Fruit fly (Drosophila melanogaster): ENCODE measurements around the gene Arp5.

The Arp5 gene

DNA sequence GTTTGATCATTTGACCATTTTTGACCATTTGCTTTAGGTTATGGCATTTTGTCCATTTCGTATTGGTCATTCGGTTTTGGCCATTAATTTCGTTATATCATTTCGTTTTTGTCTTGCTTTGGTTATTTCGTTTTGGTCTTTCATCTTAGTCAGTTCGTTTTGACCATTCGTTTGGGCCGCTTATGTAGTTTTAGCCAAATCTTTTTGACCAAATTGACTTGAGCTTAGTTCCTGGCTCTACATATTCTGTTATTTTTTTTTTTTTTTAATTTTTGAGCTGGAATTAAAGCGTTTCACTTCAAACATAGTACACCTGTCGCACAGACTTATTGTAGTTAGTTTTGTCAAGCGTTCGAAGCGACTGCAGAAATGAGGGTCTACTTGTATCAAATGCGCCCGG is 26.9 kb upstream of the Arp5 start, which contains the start of gene CG14315:
Gene CG14315, plus strand, starts transcription at position 301 of the 400 bp plus-strand sequence.
- TF ChIP-seq usp (GFP tag; optimal IDR thresholded peaks at IDR 0.05) = no peak
- no peak for TF ChIP-seq rgr (GFP tag; optimal IDR thresholded peaks at IDR 0.05)
- TF ChIP-seq CG32264 (GFP tag; optimal IDR thresholded peaks at IDR 0.05) = no peak
- TF ChIP-seq dl (GFP tag; optimal IDR thresholded peaks at IDR 0.05; ENCODE audit: insufficient read depth in 1 of 2, partially characterized antibody in 2 of 2) = no peak
- TF ChIP-seq sv (GFP tag; optimal IDR thresholded peaks at IDR 0.05) = no peak
- TF ChIP-seq Dfd (GFP tag; optimal IDR thresholded peaks at IDR 0.05) = no peak
- no peak for TF ChIP-seq Mio (GFP tag; optimal IDR thresholded peaks at IDR 0.05)
- TF ChIP-seq lola (GFP tag; optimal IDR thresholded peaks at IDR 0.05) = no peak
- no peak for TF ChIP-seq Jra (GFP tag; optimal IDR thresholded peaks at IDR 0.05)
- no peak for TF ChIP-seq Rel (GFP tag; optimal IDR thresholded peaks at IDR 0.05)
- no peak for TF ChIP-seq Rel (tag; optimal IDR thresholded peaks at IDR 0.05)
- no peak for TF ChIP-seq dmrt93B (GFP tag; optimal IDR thresholded peaks at IDR 0.05)
- no peak for TF ChIP-seq HLH106 (tag; optimal IDR thresholded peaks at IDR 0.05)
- no peak for TF ChIP-seq GATAd (GFP tag; optimal IDR thresholded peaks at IDR 0.05)
- TF ChIP-seq br (GFP tag; optimal IDR thresholded peaks at IDR 0.05) = no peak
- TF ChIP-seq psq (GFP tag; optimal IDR thresholded peaks at IDR 0.05) = no peak
- TF ChIP-seq Myc (optimal IDR thresholded peaks at IDR 0.05) = no peak
- no peak for TF ChIP-seq Hnf4 (GFP tag; optimal IDR thresholded peaks at IDR 0.05)
- TF ChIP-seq OdsH (GFP tag; optimal IDR thresholded peaks at IDR 0.05) = no peak

DNA sequence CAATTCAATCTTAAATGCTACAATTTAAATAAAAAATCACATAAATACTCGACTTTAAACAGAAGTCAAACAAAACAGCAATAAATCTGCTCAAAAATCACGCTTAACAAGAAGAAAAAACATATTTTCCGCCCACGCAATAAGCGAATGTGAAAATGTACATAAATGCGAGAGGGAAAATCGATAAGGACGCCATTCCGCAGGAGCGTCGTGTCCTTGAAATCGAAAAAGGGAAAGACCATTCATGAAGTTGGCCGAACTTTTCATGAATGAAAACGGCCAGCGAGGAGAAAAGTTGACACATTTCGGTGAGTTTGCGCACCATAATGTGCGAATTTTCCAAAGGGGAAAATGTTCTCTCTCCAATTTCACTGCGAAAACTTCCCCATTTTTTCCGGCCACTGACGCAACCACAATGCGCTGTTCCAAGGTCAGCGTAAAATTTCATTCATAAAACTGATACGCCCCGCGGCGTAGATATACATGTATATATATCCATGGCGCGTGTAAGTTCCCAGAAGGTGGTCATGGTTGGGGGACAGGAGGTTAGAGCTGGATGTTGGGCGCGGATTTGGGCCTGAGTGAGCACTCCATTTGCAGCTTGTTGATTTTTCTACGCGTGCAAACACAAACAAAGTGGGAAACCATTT is 25.0 kb upstream of the Arp5 start:
- TF ChIP-seq Abd-B (GFP tag; optimal IDR thresholded peaks at IDR 0.05) (no peak), Mio (GFP tag; optimal IDR thresholded peaks at IDR 0.05) (no peak), usp (GFP tag; optimal IDR thresholded peaks at IDR 0.05) (no peak), CG32264 (GFP tag; optimal IDR thresholded peaks at IDR 0.05) (no peak), sage (GFP tag; optimal IDR thresholded peaks at IDR 0.05) (no peak), GATAd (GFP tag; optimal IDR thresholded peaks at IDR 0.05) (no peak), br (GFP tag; optimal IDR thresholded peaks at IDR 0.05) (no peak), foxo (GFP tag; optimal IDR thresholded peaks at IDR 0.05) (no peak), fru (GFP tag; optimal IDR thresholded peaks at IDR 0.05) (no peak), lola (GFP tag; optimal IDR thresholded peaks at IDR 0.05) (no peak), Myc (optimal IDR thresholded peaks at IDR 0.05) (no peak), CG9705 (GFP tag; optimal IDR thresholded peaks at IDR 0.05) (no peak), Dif (GFP tag; optimal IDR thresholded peaks at IDR 0.05; ENCODE audit: partially characterized antibody) (no peak), h (GFP tag; optimal IDR thresholded peaks at IDR 0.05) (no peak), Hr83 (GFP tag; optimal IDR thresholded peaks at IDR 0.05; ENCODE audit: poor library complexity, severe bottlenecking) (no peak)

- TF ChIP-seq Myc (optimal IDR thresholded peaks at IDR 0.05) (no peak), Mio (GFP tag; optimal IDR thresholded peaks at IDR 0.05) (peak; percentile 14), Hr83 (GFP tag; optimal IDR thresholded peaks at IDR 0.05; ENCODE audit: poor library complexity, severe bottlenecking) (peak; percentile 89), woc (GFP tag; optimal IDR thresholded peaks at IDR 0.05) (peak; percentile 76), dl (GFP tag; optimal IDR thresholded peaks at IDR 0.05; ENCODE audit: insufficient read depth in 1 of 2, partially characterized antibody in 2 of 2) (no peak), Sp1 (GFP tag; optimal IDR thresholded peaks at IDR 0.05) (peak; percentile 66), Vsx2 (GFP tag; optimal IDR thresholded peaks at IDR 0.05; ENCODE audit: partially characterized antibody) (no peak), ey (GFP tag; optimal IDR thresholded peaks at IDR 0.05) (peak; percentile 53), pan (optimal IDR thresholded peaks at IDR 0.05) (no peak), Dfd (GFP tag; optimal IDR thresholded peaks at IDR 0.05) (no peak), jim (GFP tag; optimal IDR thresholded peaks at IDR 0.05) (no peak), CG32264 (GFP tag; optimal IDR thresholded peaks at IDR 0.05) (no peak), sv (GFP tag; optimal IDR thresholded peaks at IDR 0.05) (peak; percentile 58), usp (GFP tag; optimal IDR thresholded peaks at IDR 0.05) (no peak), HLH106 (tag; optimal IDR thresholded peaks at IDR 0.05) (peak; percentile 74), sage (GFP tag; optimal IDR thresholded peaks at IDR 0.05) (peak; percentile 41), OdsH (GFP tag; optimal IDR thresholded peaks at IDR 0.05) (peak; percentile 70), fru (GFP tag; optimal IDR thresholded peaks at IDR 0.05) (peak; percentile 72), psq (GFP tag; optimal IDR thresholded peaks at IDR 0.05) (peak; percentile 61), Hnf4 (GFP tag; optimal IDR thresholded peaks at IDR 0.05) (peak; percentile 86), GATAd (GFP tag; optimal IDR thresholded peaks at IDR 0.05) (no peak), CrebA (GFP tag; optimal IDR thresholded peaks at IDR 0.05; ENCODE audit: borderline replicate concordance) (no peak), brk (GFP tag; optimal IDR thresholded peaks at IDR 0.05) (peak; percentile 79), rgr (GFP tag; optimal IDR thresholded peaks at IDR 0.05) (peak; percentile 75), Rel (GFP tag; optimal IDR thresholded peaks at IDR 0.05) (no peak), Rel (tag; optimal IDR thresholded peaks at IDR 0.05) (peak; percentile 15), Hr78 (GFP tag; optimal IDR thresholded peaks at IDR 0.05) (no peak), Jra (GFP tag; optimal IDR thresholded peaks at IDR 0.05) (peak; percentile 77), lola (GFP tag; optimal IDR thresholded peaks at IDR 0.05) (no peak), h (GFP tag; optimal IDR thresholded peaks at IDR 0.05) (peak; percentile 73), dsf (GFP tag; optimal IDR thresholded peaks at IDR 0.05; ENCODE audit: borderline replicate concordance) (peak; percentile 56), Dif (GFP tag; optimal IDR thresholded peaks at IDR 0.05; ENCODE audit: partially characterized antibody) (no peak), tai (GFP tag; optimal IDR thresholded peaks at IDR 0.05) (peak; percentile 91), foxo (GFP tag; optimal IDR thresholded peaks at IDR 0.05) (peak in 1 of 2 experiments; percentile 80), Abd-B (GFP tag; optimal IDR thresholded peaks at IDR 0.05) (no peak), CG9705 (GFP tag; optimal IDR thresholded peaks at IDR 0.05) (peak; percentile 62), dmrt93B (GFP tag; optimal IDR thresholded peaks at IDR 0.05) (peak; percentile 26), br (GFP tag; optimal IDR thresholded peaks at IDR 0.05) (peak; percentile 52), N (GFP tag; optimal IDR thresholded peaks at IDR 0.05) (no peak)
These were observed 21.1 kb upstream of the Arp5 start, which contains the start of the genes CG7218 and Cbp20 for dm6 chr3R:18164052-18164722. Gene CG7218 (minus strand): TSS chr3R:18164397. Gene Cbp20 (plus strand): TSS chr3R:18164661.

Data from whole organism, wandering third instar larva.